Worm (Caenorhabditis elegans): ENCODE results near the gene ZC477.7.
"Not testable (repeated sequence)": the region's sequence is repeated elsewhere in the genome, so short reads cannot be mapped to it uniquely, and the experiment has no call there.

ce11 chrIV:7112312-7112711 lies 1.1 kb upstream of the ZC477.7 start:
- not testable (repeated sequence) for TF ChIP-seq nfya-1 (tag; optimal IDR thresholded peaks at IDR 0.05; ENCODE audit: borderline replicate concordance, insufficient read depth); unc-62 (GFP tag; optimal IDR thresholded peaks at IDR 0.05); ztf-3 (GFP tag; optimal IDR thresholded peaks at IDR 0.05)
- TF ChIP-seq egrh-3 (GFP tag; IDR thresholded peaks at IDR 0.05), result peak; percentile 63; the same call in 1 of the 2 replicates

Measured in whole organism, young adult.